Worm (Caenorhabditis elegans): ENCODE data around the gene C18D11.6.

C18D11.6 gene

ce11 chrIII:11833449-11833848 lies 23.1 kb downstream of the C18D11.6 start:
- no peak for TF ChIP-seq zip-5 (tag; optimal IDR thresholded peaks at IDR 0.05)
- TF ChIP-seq sdc-2 (tag; optimal IDR thresholded peaks at IDR 0.05): no peak
- no peak for TF ChIP-seq dmd-4 (tag; optimal IDR thresholded peaks at IDR 0.05; ENCODE audit: borderline replicate concordance)
- no peak for TF ChIP-seq ceh-31 (tag; optimal IDR thresholded peaks at IDR 0.05)
- no peak for TF ChIP-seq hlh-30 (tag; optimal IDR thresholded peaks at IDR 0.05; ENCODE audit: insufficient read depth)
- TF ChIP-seq ets-4 (tag; optimal IDR thresholded peaks at IDR 0.05): no peak
- TF ChIP-seq ahr-1 (tag; optimal IDR thresholded peaks at IDR 0.05): no peak
- no peak for TF ChIP-seq hlh-13 (GFP tag; optimal IDR thresholded peaks at IDR 0.05)
- TF ChIP-seq pha-4 (tag; optimal IDR thresholded peaks at IDR 0.05): no peak
- no peak for TF ChIP-seq fkh-6 (tag; optimal IDR thresholded peaks at IDR 0.05)
- TF ChIP-seq syd-9 (tag; optimal IDR thresholded peaks at IDR 0.05): no peak
- no peak for TF ChIP-seq ceh-18 (tag; optimal IDR thresholded peaks at IDR 0.05)
- no peak for TF ChIP-seq pag-3 (tag; optimal IDR thresholded peaks at IDR 0.05; ENCODE audit: borderline replicate concordance)
- no peak for TF ChIP-seq C08G9.2 (tag; optimal IDR thresholded peaks at IDR 0.05)
- no peak for TF ChIP-seq Y22D7AL.16 (tag; optimal IDR thresholded peaks at IDR 0.05)
- TF ChIP-seq pat-9 (tag; optimal IDR thresholded peaks at IDR 0.05): no peak

- TF ChIP-seq hlh-15 (tag; optimal IDR thresholded peaks at IDR 0.05) (no peak), nhr-232 (tag; optimal IDR thresholded peaks at IDR 0.05) (no peak), ceh-14 (tag; optimal IDR thresholded peaks at IDR 0.05) (no peak), pros-1 (tag; optimal IDR thresholded peaks at IDR 0.05) (no peak)
These were observed 23.8 kb downstream of the C18D11.6 start for ce11 chrIII:11834168-11834567.

- TF ChIP-seq ceh-31 (tag; optimal IDR thresholded peaks at IDR 0.05) (no peak), unc-3 (GFP tag; conservative IDR thresholded peaks at IDR 0.05) (no peak), unc-3 (tag; optimal IDR thresholded peaks at IDR 0.05) (no peak), hlh-6 (tag; optimal IDR thresholded peaks at IDR 0.05) (no peak), ceh-19 (GFP tag; optimal IDR thresholded peaks at IDR 0.05) (no peak), tbx-2 (tag; optimal IDR thresholded peaks at IDR 0.05) (no peak), syd-9 (tag; optimal IDR thresholded peaks at IDR 0.05) (no peak), ahr-1 (tag; optimal IDR thresholded peaks at IDR 0.05) (no peak), dmd-4 (tag; optimal IDR thresholded peaks at IDR 0.05; ENCODE audit: borderline replicate concordance) (no peak)
These were observed 24.4 kb downstream of the C18D11.6 start for ce11 chrIII:11834783-11835182.

- no peak for TF ChIP-seq ceh-2 (tag; optimal IDR thresholded peaks at IDR 0.05)
- no peak for TF ChIP-seq sox-4 (tag; optimal IDR thresholded peaks at IDR 0.05)
- TF ChIP-seq unc-3 (GFP tag; conservative IDR thresholded peaks at IDR 0.05): no peak
- no peak for TF ChIP-seq unc-3 (tag; optimal IDR thresholded peaks at IDR 0.05)
- TF ChIP-seq unc-86 (tag; optimal IDR thresholded peaks at IDR 0.05): no peak
- TF ChIP-seq T23F11.4 (GFP tag; optimal IDR thresholded peaks at IDR 0.05): no peak
- no peak for TF ChIP-seq dmd-4 (tag; optimal IDR thresholded peaks at IDR 0.05; ENCODE audit: borderline replicate concordance)
- TF ChIP-seq ceh-34 (tag; optimal IDR thresholded peaks at IDR 0.05): no peak
- TF ChIP-seq unc-42 (tag; optimal IDR thresholded peaks at IDR 0.05): no peak
- no peak for TF ChIP-seq pat-9 (tag; optimal IDR thresholded peaks at IDR 0.05)
- TF ChIP-seq fax-1 (tag; optimal IDR thresholded peaks at IDR 0.05): no peak
- TF ChIP-seq hlh-13 (GFP tag; optimal IDR thresholded peaks at IDR 0.05): no peak
- TF ChIP-seq lin-11 (tag; optimal IDR thresholded peaks at IDR 0.05): no peak
- no peak for TF ChIP-seq sox-2 (GFP tag; IDR thresholded peaks at IDR 0.05)
- no peak for TF ChIP-seq hlh-30 (tag; optimal IDR thresholded peaks at IDR 0.05; ENCODE audit: insufficient read depth)
- TF ChIP-seq ztf-16 (tag; optimal IDR thresholded peaks at IDR 0.05): no peak
- TF ChIP-seq mec-3 (tag; optimal IDR thresholded peaks at IDR 0.05; ENCODE audit: borderline replicate concordance): no peak
- TF ChIP-seq che-1 (tag; optimal IDR thresholded peaks at IDR 0.05): no peak
- TF ChIP-seq unc-55 (GFP tag; optimal IDR thresholded peaks at IDR 0.05): no peak
- TF ChIP-seq nhr-11 (tag; optimal IDR thresholded peaks at IDR 0.05): no peak
These were observed 25.7 kb downstream of the C18D11.6 start for ce11 chrIII:11836054-11836453.

Measured in whole organism, late embryonic.